Fruit fly (Drosophila melanogaster): Measurements from ENCODE around the gene Sox21b.
A peak's percentile ranks its signal among the peaks of the same experiment; 100 is the strongest.

DNA sequence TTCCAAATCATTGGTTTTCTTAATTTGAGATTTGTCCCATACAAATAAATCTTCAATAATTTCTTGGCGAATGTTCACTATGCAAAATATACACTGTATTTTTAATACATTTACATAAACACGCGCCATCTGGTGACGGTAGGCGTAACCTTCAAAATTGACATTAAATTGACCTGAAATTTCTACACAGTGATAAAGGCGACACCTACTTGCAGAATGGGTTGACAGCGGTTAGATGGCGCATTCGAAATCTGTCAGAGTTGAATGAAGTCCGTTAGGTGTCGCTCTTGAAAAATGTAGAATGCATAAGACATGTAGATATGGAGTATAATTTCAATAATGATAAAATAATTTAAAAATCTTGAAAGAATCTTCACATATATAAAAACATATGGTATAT is 19.7 kb downstream of the Sox21b start:
- peak; percentile 99 to 100 for TF ChIP-seq CTCF (optimal IDR thresholded peaks at IDR 0.05)
- no peak for TF ChIP-seq CG8478 (optimal IDR thresholded peaks at IDR 0.05)
